Fruit fly (Drosophila melanogaster): ENCODE measurements around the gene mora.

The mora gene

DNA sequence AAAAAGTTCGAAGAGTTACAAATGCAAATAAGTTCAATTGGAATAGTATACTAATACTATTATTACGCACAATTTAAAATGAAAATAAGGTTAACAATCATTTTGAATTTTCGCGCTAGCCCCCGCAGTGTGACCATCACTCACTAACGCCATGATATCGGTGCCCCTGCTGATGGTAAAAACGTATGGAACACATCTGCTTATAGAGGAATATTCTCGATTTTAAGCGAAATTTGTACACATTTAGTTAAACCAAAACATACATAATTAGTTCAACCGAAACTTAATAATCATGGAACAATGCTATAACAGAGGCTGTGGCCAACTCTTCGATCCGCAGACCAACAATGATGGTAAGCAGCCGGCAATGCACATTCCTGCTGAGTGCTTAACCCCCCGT lies at the start of gene mora:
TSS of gene mora (plus strand) at position 172 of the 400 bp plus-strand sequence.
- TF ChIP-seq Eip78C (GFP tag) (peak; percentile 34), net (GFP tag; optimal IDR thresholded peaks at IDR 0.05) (no peak)

DNA sequence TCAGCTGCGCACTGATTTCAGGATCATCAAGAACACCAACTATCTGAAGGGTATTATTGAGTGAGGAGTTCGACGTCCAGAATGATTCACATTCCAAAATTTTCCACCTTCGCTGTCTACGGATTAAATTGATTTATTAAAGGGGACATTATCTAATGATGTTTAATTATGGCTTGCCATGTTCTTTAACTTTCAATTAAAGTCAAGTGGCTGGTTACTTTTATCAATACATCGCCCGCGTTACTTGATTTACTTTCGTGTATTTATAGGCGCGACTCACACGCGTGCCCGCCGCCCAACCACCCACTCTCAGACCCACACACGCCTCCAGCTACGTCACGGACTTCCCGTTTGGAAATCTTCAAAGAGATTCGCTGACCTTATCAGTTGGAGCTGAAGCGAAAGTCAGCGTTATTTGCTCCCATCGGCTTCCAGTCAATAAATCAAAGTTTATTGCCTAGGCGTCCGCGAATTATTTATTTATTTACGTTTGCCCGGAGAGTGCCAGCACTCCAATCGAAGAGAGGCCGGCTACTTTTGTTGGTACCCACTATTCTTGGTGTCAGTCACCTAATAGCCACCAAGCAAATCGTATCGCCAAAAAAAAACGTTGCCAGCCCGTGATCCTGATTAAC lies 48.7 kb upstream of the mora start, which contains the start of gene Npc2f:
TSS of gene Npc2f (plus strand) at position 585 of the 635 bp plus-strand sequence.
- peak; percentile 96 for TF ChIP-seq svp (GFP tag)
- TF ChIP-seq eg (GFP tag; IDR thresholded peaks at IDR 0.05) = no peak
- peak; percentile 22 for TF ChIP-seq vri (GFP tag; optimal IDR thresholded peaks at IDR 0.05)
- no peak for TF ChIP-seq CG8632 (GFP tag; optimal IDR thresholded peaks at IDR 0.05)

DNA sequence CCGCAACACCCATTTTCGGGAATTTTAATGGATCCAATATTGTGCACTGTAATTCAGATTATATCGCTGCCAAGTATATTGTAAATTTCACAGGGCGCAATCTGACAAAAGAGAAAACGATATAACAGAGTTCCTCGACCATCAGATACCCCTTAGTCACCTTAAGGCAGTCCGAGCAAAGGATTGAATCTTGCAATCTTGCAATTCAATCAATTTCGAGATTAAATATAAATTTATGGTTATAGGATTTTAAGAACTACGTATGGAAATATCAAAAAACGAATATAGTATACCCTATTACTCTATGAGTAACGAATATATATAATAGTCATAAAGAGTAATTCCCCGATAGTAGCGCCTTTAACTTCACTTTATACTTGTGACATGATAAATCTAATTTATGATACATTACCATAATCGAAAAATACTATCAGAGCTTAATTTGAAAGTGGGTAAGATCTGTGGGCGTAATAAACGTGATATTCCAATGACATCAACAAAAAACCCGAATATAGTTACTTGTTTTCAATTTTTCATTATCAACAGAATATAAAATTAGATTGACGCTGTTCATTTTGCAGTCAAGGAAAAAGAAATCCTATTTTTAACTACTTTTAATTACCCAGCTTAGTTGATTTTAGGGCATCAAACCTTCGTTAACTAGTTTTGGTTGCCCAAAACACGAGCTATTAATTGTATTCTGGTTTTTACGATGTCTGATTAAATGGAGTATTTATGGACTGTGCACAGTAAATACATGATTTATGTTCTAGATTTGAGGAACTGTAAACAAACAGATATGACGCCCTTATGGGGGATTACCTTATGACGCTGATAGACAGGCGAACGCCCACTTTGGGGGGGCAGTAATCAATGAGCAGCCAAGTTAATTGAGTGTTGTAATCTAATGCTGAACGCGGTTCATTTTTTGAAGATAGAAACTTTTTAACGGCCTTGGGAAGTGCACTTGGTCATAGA lies 47.4 kb upstream of the mora start:
- TF ChIP-seq CG1621 (tag; optimal IDR thresholded peaks at IDR 0.05) = no peak
- TF ChIP-seq svp (GFP tag) = peak; percentile 63
- TF ChIP-seq fkh (GFP tag; optimal IDR thresholded peaks at IDR 0.05) = peak; percentile 55
- peak; percentile 28 for TF ChIP-seq vri (GFP tag; optimal IDR thresholded peaks at IDR 0.05)

DNA sequence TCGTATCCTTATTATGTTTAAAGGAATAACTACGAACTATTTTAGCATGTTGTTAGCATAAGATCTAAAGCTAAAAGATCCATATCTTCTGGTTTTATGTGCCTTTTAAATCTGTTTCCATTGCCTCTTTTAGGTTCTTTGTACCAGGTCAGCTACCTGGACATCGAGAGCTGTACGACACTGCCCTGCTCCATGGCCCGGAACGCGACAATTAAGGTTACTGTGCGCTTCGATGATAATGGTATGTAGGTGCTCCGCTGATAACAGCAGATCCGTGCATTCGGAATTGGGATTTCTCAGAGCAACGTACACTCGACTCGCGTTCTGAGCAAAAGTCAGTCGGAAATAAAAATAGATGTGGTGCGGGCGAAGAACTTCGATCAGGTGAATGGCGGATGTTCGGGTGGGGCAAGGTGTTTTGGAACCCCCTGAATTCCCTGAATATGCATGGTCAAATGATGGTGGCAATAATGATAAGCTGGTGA lies 46.5 kb upstream of the mora start:
- TF ChIP-seq svp (GFP tag) = peak; percentile 98
- TF ChIP-seq Met (GFP tag; optimal IDR thresholded peaks at IDR 0.05) = no peak

DNA sequence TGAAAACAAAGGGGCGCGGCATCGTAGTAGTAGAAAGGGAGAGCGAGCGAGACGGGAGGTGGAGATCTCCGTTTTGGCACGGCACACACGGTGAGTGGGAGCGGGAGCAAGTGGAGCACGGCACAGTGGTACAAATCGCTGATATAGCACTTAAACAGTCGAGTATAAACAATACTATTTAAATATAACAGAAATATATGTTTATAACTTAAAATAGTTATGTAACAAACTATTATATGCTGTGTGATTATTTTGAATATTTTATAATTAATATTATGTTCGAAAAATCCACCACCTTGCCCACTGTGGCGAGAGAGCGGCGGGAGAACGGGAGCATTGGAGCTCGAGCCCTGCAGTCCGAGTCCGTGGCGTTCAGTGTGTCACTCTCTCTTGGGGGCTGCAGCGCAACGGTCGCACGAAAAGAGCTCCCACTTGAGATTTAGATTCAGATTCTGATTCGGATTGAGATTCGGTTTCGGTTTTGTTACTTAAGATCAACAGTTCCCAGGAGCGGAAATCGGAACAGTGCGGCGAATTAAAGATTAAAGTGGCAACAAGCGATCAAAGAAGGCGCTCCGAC lies 45.1 kb upstream of the mora start, which contains the start of gene Kal1:
TSS of gene Kal1 (plus strand) at position 383 of the 580 bp plus-strand sequence.
- TF ChIP-seq CG6854 (GFP tag; optimal IDR thresholded peaks at IDR 0.05) = peak; percentile 98
- peak; percentile 97 for TF ChIP-seq eg (GFP tag; IDR thresholded peaks at IDR 0.05)
- TF ChIP-seq Met (GFP tag; optimal IDR thresholded peaks at IDR 0.05) = peak; percentile 92
- peak; percentile 91 to 94 for TF ChIP-seq salr (GFP tag; optimal IDR thresholded peaks at IDR 0.05)
- TF ChIP-seq CG6808 (GFP tag; optimal IDR thresholded peaks at IDR 0.05) = peak; percentile 98
- TF ChIP-seq Eip75B (GFP tag; optimal IDR thresholded peaks at IDR 0.05) = peak; percentile 95
- peak; percentile 97 for TF ChIP-seq CG16779 (tag; optimal IDR thresholded peaks at IDR 0.05)
- TF ChIP-seq Ets96B (tag; optimal IDR thresholded peaks at IDR 0.05) = peak; percentile 99
- TF ChIP-seq Gug (GFP tag; IDR thresholded peaks at IDR 0.05) = peak; percentile 96
- TF ChIP-seq OdsH (GFP tag; optimal IDR thresholded peaks at IDR 0.05) = peak; percentile 97
- TF ChIP-seq CG11762 (GFP tag; optimal IDR thresholded peaks at IDR 0.05; ENCODE audit: insufficient read depth) = peak; percentile 96
- peak; percentile 98 for TF ChIP-seq acj6 (GFP tag; optimal IDR thresholded peaks at IDR 0.05)
- TF ChIP-seq CG31627 (GFP tag; optimal IDR thresholded peaks at IDR 0.05) = peak; percentile 84
- TF ChIP-seq CG10669 (GFP tag; optimal IDR thresholded peaks at IDR 0.05) = peak; percentile 97
- TF ChIP-seq CG9139 (GFP tag; optimal IDR thresholded peaks at IDR 0.05) = peak; percentile 98
- peak; percentile 99 for TF ChIP-seq ss (GFP tag; optimal IDR thresholded peaks at IDR 0.05)
- TF ChIP-seq CG6163 (GFP tag; IDR thresholded peaks at IDR 0.05) = peak; percentile 98
- TF ChIP-seq lz (GFP tag; optimal IDR thresholded peaks at IDR 0.05) = peak; percentile 91
- peak; percentile 98 for TF ChIP-seq dsx (GFP tag; optimal IDR thresholded peaks at IDR 0.05; ENCODE audit: poor library complexity, severe bottlenecking)
- TF ChIP-seq dac (GFP tag; optimal IDR thresholded peaks at IDR 0.05) = peak; percentile 92
- TF ChIP-seq CG15336 (GFP tag; IDR thresholded peaks at IDR 0.05) = peak; percentile 99
- peak; percentile 99 for TF ChIP-seq Eip78C (GFP tag)
- TF ChIP-seq Lpt (GFP tag; optimal IDR thresholded peaks at IDR 0.05) = peak; percentile 93
- TF ChIP-seq CG6276 (GFP tag; optimal IDR thresholded peaks at IDR 0.05) = peak; percentile 96
- TF ChIP-seq Sox15 (GFP tag; optimal IDR thresholded peaks at IDR 0.05) = peak; percentile 94
- TF ChIP-seq CG11294 (GFP tag; IDR thresholded peaks at IDR 0.05) = peak; percentile 94
- peak; percentile 97 for TF ChIP-seq CG10631 (GFP tag; optimal IDR thresholded peaks at IDR 0.05)
- TF ChIP-seq CG4318 (GFP tag; optimal IDR thresholded peaks at IDR 0.05) = peak; percentile 87
- peak; percentile 98 for TF ChIP-seq spab (GFP tag; optimal IDR thresholded peaks at IDR 0.05)
- TF ChIP-seq Hr39 (GFP tag; optimal IDR thresholded peaks at IDR 0.05) = peak; percentile 81
- peak; percentile 91 for TF ChIP-seq pdm3 (GFP tag; optimal IDR thresholded peaks at IDR 0.05)
- TF ChIP-seq CG6792 (GFP tag; optimal IDR thresholded peaks at IDR 0.05) = peak; percentile 99
- peak; percentile 93 for TF ChIP-seq Smox (GFP tag; optimal IDR thresholded peaks at IDR 0.05)

Measured in whole organism, prepupa.